Worm (Caenorhabditis elegans) whole organism, young adult: ENCODE data around the gene K06H7.1.

ENCODE experiments used
- K11D2.4 ChIP-seq: fragments of 200-800 bp; sonication (Bioruptor generic); IDR thresholded peaks from 2 replicates; pipeline ENCODE4 v1.3.6; 2022; ENCODE audit warnings: missing genetic modification reagents, missing genetic modification characterization, missing compliant biosample characterization
- nfya-1 ChIP-seq: sonication (generic microtip); optimal IDR thresholded peaks from 2 replicates; lab custom pipeline; 2017; ENCODE audit warnings: antibody characterized with exemption, missing compliant biosample characterization, missing genetic modification characterization, borderline replicate concordance; ENCODE audit not compliant: insufficient read depth

DNA sequence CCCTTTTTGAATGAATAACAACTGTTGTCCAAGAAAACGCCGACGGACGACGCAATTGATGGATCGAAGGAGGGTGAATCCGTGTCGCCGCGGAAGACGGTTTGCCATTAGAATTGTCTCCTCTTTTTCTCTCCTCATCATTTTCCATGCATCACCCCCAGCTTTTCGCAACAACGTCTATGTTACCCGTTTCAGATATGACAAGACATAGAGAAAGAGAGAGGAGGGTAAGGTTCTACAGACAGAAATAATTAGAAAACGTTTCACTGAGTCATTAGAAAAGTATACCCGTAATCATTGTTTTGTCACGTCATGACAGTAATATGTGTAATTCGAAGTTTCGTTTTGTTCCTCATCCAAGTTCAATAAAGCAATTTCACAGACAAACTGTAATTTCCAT, 6.6 kb downstream of the K06H7.1 start:
- TF ChIP-seq nfya-1 (tag; lab: Kevin White, UChicago): no peak
- no peak for TF ChIP-seq K11D2.4 (GFP tag; lab: Robert Waterston, UW)
